Worm (Caenorhabditis elegans): ENCODE data around the gene moc-2.

- TF ChIP-seq tbx-37 (GFP tag; conservative IDR thresholded peaks at IDR 0.05) (no peak), ceh-36 (tag; optimal IDR thresholded peaks at IDR 0.05) (no peak), sea-1 (GFP tag; conservative IDR thresholded peaks at IDR 0.05) (no peak), ama-1 (optimal IDR thresholded peaks at IDR 0.05) (no peak), flt-1 (GFP tag; IDR thresholded peaks at IDR 0.05) (no peak), hnd-1 (tag; optimal IDR thresholded peaks at IDR 0.05) (no peak), pes-1 (GFP tag; IDR thresholded peaks at IDR 0.05) (no peak), aly-1 (tag; optimal IDR thresholded peaks at IDR 0.05) (no peak), hmbx-1 (tag; optimal IDR thresholded peaks at IDR 0.05) (no peak), ceh-13 (GFP tag; optimal IDR thresholded peaks at IDR 0.05) (no peak)
These were observed 45.2 kb upstream of the moc-2 start, which contains the start of gene K04A8.20 for ce11 chrV:6549148-6549547.

All from whole organism, early embryonic.